Worm (Caenorhabditis elegans) whole organism, L1 larva: ENCODE data around the gene T28A8.5.

Experiments used
- lin-13 ChIP-seq: fragments of 150-350 bp; optimal IDR thresholded peaks from 2 replicates; lab custom pipeline; 2014; ENCODE audit warnings: missing biosample characterization, missing genetic modification reagents, missing genetic modification characterization
- nhr-28 ChIP-seq: fragments of 150-350 bp; optimal IDR thresholded peaks from 2 replicates; lab custom pipeline; 2014; ENCODE audit warnings: missing biosample characterization, missing genetic modification characterization
- pag-3 ChIP-seq: sonication (generic microtip); optimal IDR thresholded peaks from 2 replicates; lab custom pipeline; 2017; ENCODE audit warnings: missing genetic modification characterization, mild to moderate bottlenecking, missing compliant biosample characterization, antibody characterized with exemption, borderline replicate concordance; ENCODE audit not compliant: insufficient read depth
- unc-62 ChIP-seq: fragments of 150-350 bp; optimal IDR thresholded peaks from 2 replicates; lab custom pipeline; 2014; ENCODE audit warnings: missing biosample characterization, missing genetic modification reagents, missing genetic modification characterization
- ztf-4 ChIP-seq: fragments of 150-350 bp; optimal IDR thresholded peaks from 2 replicates; lab custom pipeline; 2014; ENCODE audit warnings: missing biosample characterization, missing genetic modification characterization

ce11 chrIII:13528513-13529249, 27.3 kb downstream of the T28A8.5 start:
- TF ChIP-seq pag-3 (tag; lab: Kevin White, UChicago) (no peak), ztf-4 (tag; lab: Kevin White, UChicago) (no peak), unc-62 (GFP tag; lab: Kevin White, UChicago) (no peak), lin-13 (GFP tag; lab: Kevin White, UChicago) (no peak), nhr-28 (no peak)
